Worm (Caenorhabditis elegans) whole organism, L2 larva: ENCODE data around the gene T22D1.18.

Source experiments
- C34F6.9 ChIP-seq: fragments of 150-350 bp; optimal IDR thresholded peaks from 2 replicates; lab custom pipeline; 2014; ENCODE audit warnings: missing biosample characterization, missing genetic modification characterization
- F13H6.1 ChIP-seq: sonication (generic microtip); optimal IDR thresholded peaks from 2 replicates; lab custom pipeline; 2016; ENCODE audit warnings: missing genetic modification characterization, missing compliant biosample characterization
- Y55F3AM.14 ChIP-seq: fragments of 200-800 bp; sonication (Bioruptor generic); optimal IDR thresholded peaks from 2 replicates; lab custom pipeline; 2018; ENCODE audit warnings: mild to moderate bottlenecking, missing genetic modification characterization, missing compliant biosample characterization
- alr-1 ChIP-seq: fragments of 150-350 bp; optimal IDR thresholded peaks from 2 replicates; lab custom pipeline; 2014; ENCODE audit warnings: missing biosample characterization, missing genetic modification characterization
- aly-2 ChIP-seq: fragments of 150-350 bp; optimal IDR thresholded peaks from 2 replicates; lab custom pipeline; 2014; ENCODE audit warnings: missing biosample characterization, missing genetic modification characterization
- ama-1 ChIP-seq: fragments of 150-350 bp; optimal IDR thresholded peaks from 2 replicates; lab custom pipeline; 2018; ENCODE audit warnings: inconsistent platforms
- ceh-82 ChIP-seq: fragments of 150-350 bp; optimal IDR thresholded peaks from 2 replicates; lab custom pipeline; 2014; ENCODE audit warnings: missing biosample characterization, missing genetic modification characterization
- crh-2 ChIP-seq: sonication (generic microtip); optimal IDR thresholded peaks from 2 replicates; lab custom pipeline; 2017; ENCODE audit warnings: missing biosample characterization, missing genetic modification characterization
- elt-1 ChIP-seq: fragments of 150-350 bp; optimal IDR thresholded peaks from 2 replicates; lab custom pipeline; 2014; ENCODE audit warnings: missing biosample characterization, missing genetic modification characterization
- elt-3 ChIP-seq: sonication (generic microtip); optimal IDR thresholded peaks from 2 replicates; lab custom pipeline; 2017; ENCODE audit warnings: missing biosample characterization, missing genetic modification characterization
- fos-1 ChIP-seq: fragments of 150-350 bp; optimal IDR thresholded peaks from 2 replicates; lab custom pipeline; 2014; ENCODE audit warnings: missing biosample characterization, missing genetic modification characterization
- lin-11 ChIP-seq: fragments of 150-350 bp; sonication (generic microtip); optimal IDR thresholded peaks from 2 replicates; lab custom pipeline; 2014; ENCODE audit warnings: missing biosample characterization, missing genetic modification characterization, inconsistent platforms, mixed read lengths
- lsy-2 ChIP-seq, 2 experiments: fragments of 150-350 bp in 1 of 2; sonication (generic microtip) in 1 of 2; optimal IDR thresholded peaks; 2 replicates each; lab custom pipeline; 2014 to 2017; ENCODE audit warnings: missing biosample characterization in 2 of 2, missing genetic modification characterization in 2 of 2
- mab-5 ChIP-seq: fragments of 150-350 bp; optimal IDR thresholded peaks from 2 replicates; lab custom pipeline; 2014; ENCODE audit warnings: missing biosample characterization, missing genetic modification characterization
- nhr-10 ChIP-seq: sonication (generic microtip); optimal IDR thresholded peaks from 2 replicates; lab custom pipeline; 2017; ENCODE audit warnings: missing biosample characterization, missing genetic modification characterization
- nhr-11 ChIP-seq: fragments of 150-350 bp; optimal IDR thresholded peaks from 2 replicates; lab custom pipeline; 2014; ENCODE audit warnings: missing biosample characterization, missing genetic modification characterization
- nhr-12 ChIP-seq: fragments of 150-350 bp; optimal IDR thresholded peaks from 2 replicates; lab custom pipeline; 2014; ENCODE audit warnings: missing biosample characterization, missing genetic modification characterization
- nhr-129 ChIP-seq: fragments of 150-350 bp; optimal IDR thresholded peaks from 2 replicates; lab custom pipeline; 2014; ENCODE audit warnings: missing biosample characterization, missing genetic modification characterization
- nhr-23 ChIP-seq: fragments of 150-350 bp; optimal IDR thresholded peaks from 2 replicates; lab custom pipeline; 2014; ENCODE audit warnings: missing biosample characterization, missing genetic modification reagents, missing genetic modification characterization
- nhr-25 ChIP-seq: fragments of 150-350 bp; sonication (generic microtip); optimal IDR thresholded peaks from 3 replicates; lab custom pipeline; 2014; ENCODE audit warnings: missing biosample characterization, missing genetic modification characterization
- peb-1 ChIP-seq: fragments of 150-350 bp; optimal IDR thresholded peaks from 2 replicates; lab custom pipeline; 2014; ENCODE audit warnings: missing biosample characterization, missing genetic modification characterization
- sem-4 ChIP-seq: fragments of 150-350 bp; optimal IDR thresholded peaks from 2 replicates; lab custom pipeline; 2014; ENCODE audit warnings: missing biosample characterization, missing genetic modification reagents, missing genetic modification characterization
- skn-1 ChIP-seq: sonication (generic microtip); optimal IDR thresholded peaks from 2 replicates; lab custom pipeline; 2017; ENCODE audit warnings: missing biosample characterization, missing genetic modification characterization
- sma-3 ChIP-seq: sonication (generic microtip); optimal IDR thresholded peaks from 2 replicates; lab custom pipeline; 2016; ENCODE audit warnings: missing genetic modification reagents, missing genetic modification characterization, missing compliant biosample characterization
- sma-9 ChIP-seq, 2 experiments: fragments of 150-350 bp in 1 of 2; sonication (generic microtip) in 1 of 2; optimal IDR thresholded peaks; 2 replicates each; lab custom pipeline; 2014 to 2016; ENCODE audit warnings: missing genetic modification characterization in 2 of 2, mild to moderate bottlenecking in 1 of 2, missing biosample characterization in 1 of 2, missing compliant biosample characterization in 1 of 2, missing genetic modification reagents in 1 of 2, moderate library complexity in 1 of 2
- snpc-4 ChIP-seq: fragments of 150-350 bp; optimal IDR thresholded peaks from 2 replicates; lab custom pipeline; 2014; ENCODE audit warnings: missing biosample characterization, missing genetic modification characterization
- unc-55 ChIP-seq: fragments of 150-350 bp; sonication (generic microtip); optimal IDR thresholded peaks from 3 replicates; lab custom pipeline; 2014; ENCODE audit warnings: missing biosample characterization, missing genetic modification reagents, missing genetic modification characterization
- zag-1 ChIP-seq: fragments of 150-350 bp; optimal IDR thresholded peaks from 2 replicates; lab custom pipeline; 2014; ENCODE audit warnings: missing biosample characterization, missing genetic modification characterization
- ztf-1 ChIP-seq: fragments of 200-800 bp; sonication (Bioruptor generic); conservative IDR thresholded peaks from 2 replicates; pipeline ENCODE4 v1.3.6; 2022; ENCODE audit warnings: missing genetic modification characterization, missing compliant biosample characterization
- ztf-4 ChIP-seq: fragments of 150-350 bp; optimal IDR thresholded peaks from 2 replicates; lab custom pipeline; 2014; ENCODE audit warnings: missing biosample characterization, missing genetic modification characterization

T22D1.18 gene

ce11 chrIV:6916831-6917230, 3.1 kb downstream of the T22D1.18 start:
- no peak for TF ChIP-seq F13H6.1 (tag; lab: Kevin White, UChicago)
- TF ChIP-seq nhr-129 (tag; lab: Kevin White, UChicago), result no peak
- TF ChIP-seq aly-2 (tag; lab: Kevin White, UChicago), result no peak
- no peak for TF ChIP-seq Y55F3AM.14
- no peak for TF ChIP-seq ceh-82 (tag; lab: Kevin White, UChicago)
- TF ChIP-seq nhr-11 (tag; lab: Kevin White, UChicago), result no peak
- no peak for TF ChIP-seq elt-1 (tag; lab: Kevin White, UChicago)
- TF ChIP-seq C34F6.9, result no peak
- no peak for TF ChIP-seq nhr-12 (tag; lab: Kevin White, UChicago)
- no peak for TF ChIP-seq peb-1 (tag; lab: Kevin White, UChicago)
- TF ChIP-seq mab-5 (tag; lab: Kevin White, UChicago), result no peak
- TF ChIP-seq sma-3 (GFP tag; lab: Kevin White, UChicago), result no peak
- TF ChIP-seq nhr-10 (tag; lab: Kevin White, UChicago), result no peak
- no peak for TF ChIP-seq fos-1 (tag; lab: Kevin White, UChicago)

- TF ChIP-seq snpc-4 (tag; lab: Kevin White, UChicago), result peak; percentile 26
Measured at ce11 chrIV:6914161-6914585, 5.8 kb downstream of the T22D1.18 start.

ce11 chrIV:6912851-6913588, 6.9 kb downstream of the T22D1.18 start, which contains the start of gene T22D1.3:
Gene T22D1.3 (plus strand): TSS chrIV:6913538.
- peak; percentile 19 for TF ChIP-seq C34F6.9
- TF ChIP-seq lsy-2 (tag; optimal IDR thresholded peaks at IDR 0.05; lab: Kevin White, UChicago), result peak in 1 of 2 experiments; percentile 30
- TF ChIP-seq snpc-4 (tag; lab: Kevin White, UChicago), result peak; percentile 30
- TF ChIP-seq F13H6.1 (tag; lab: Kevin White, UChicago), result no peak
- peak; percentile 59 for TF ChIP-seq unc-55 (GFP tag; lab: Kevin White, UChicago)

- TF ChIP-seq nhr-129 (tag; lab: Kevin White, UChicago) (peak; percentile 50), zag-1 (tag; lab: Kevin White, UChicago) (no peak), sma-9 (GFP tag; optimal IDR thresholded peaks at IDR 0.05; lab: Kevin White, UChicago) (no peak), sma-9 (tag; optimal IDR thresholded peaks at IDR 0.05; lab: Kevin White, UChicago) (no peak), crh-2 (tag; lab: Kevin White, UChicago) (peak; percentile 84), C34F6.9 (peak; percentile 74), sem-4 (tag; lab: Kevin White, UChicago) (no peak), snpc-4 (tag; lab: Kevin White, UChicago) (peak; percentile 5), ztf-1 (GFP tag; lab: Robert Waterston, UW) (no peak), skn-1 (tag; lab: Kevin White, UChicago) (peak; percentile 99), nhr-25 (tag; lab: Kevin White, UChicago) (peak; percentile 12), lsy-2 (tag; optimal IDR thresholded peaks at IDR 0.05; lab: Kevin White, UChicago) (peak in 1 of 2 experiments; percentile 64), unc-55 (GFP tag; lab: Kevin White, UChicago) (peak; percentile 68), nhr-23 (no peak), nhr-10 (tag; lab: Kevin White, UChicago) (no peak), fos-1 (tag; lab: Kevin White, UChicago) (no peak), ama-1 (lab: Kevin White, UChicago) (no peak), alr-1 (tag; lab: Kevin White, UChicago) (no peak)
Measured at ce11 chrIV:6909863-6910733, 9.9 kb downstream of the T22D1.18 start, which contains the start of the genes rpn-1 and ribo-1. Gene rpn-1 (minus strand): TSS chrIV:6909913. Gene ribo-1 (plus strand): TSS chrIV:6910683.

ce11 chrIV:6907487-6907886, 12.5 kb downstream of the T22D1.18 start:
- TF ChIP-seq lin-11 (tag; lab: Kevin White, UChicago) (no peak), elt-1 (tag; lab: Kevin White, UChicago) (no peak), ztf-4 (tag; lab: Kevin White, UChicago) (no peak), zag-1 (tag; lab: Kevin White, UChicago) (no peak), elt-3 (tag; lab: Kevin White, UChicago) (no peak), snpc-4 (tag; lab: Kevin White, UChicago) (no peak), crh-2 (tag; lab: Kevin White, UChicago) (no peak), ama-1 (lab: Kevin White, UChicago) (no peak)
